Fruit fly (Drosophila melanogaster) whole organism, embryonic: ENCODE results near the gene Nadsyn.

Experiments
- Ada2b ChIP-seq: fragments of 200-800 bp; sonication (Bioruptor generic); IDR thresholded peaks from 2 replicates; pipeline ENCODE4 v1.3.6; 2022; ENCODE audit warnings: missing biosample characterization, missing genetic modification characterization
- BEAF-32 ChIP-seq: fragments of 200-800 bp; sonication (Bioruptor generic); optimal IDR thresholded peaks from 3 replicates; lab custom pipeline; 2017; ENCODE audit warnings: missing biosample characterization, missing genetic modification characterization, mild to moderate bottlenecking, moderate library complexity, missing genetic modification reagents
- Blimp-1 ChIP-seq: fragments of 200-800 bp; sonication (Bioruptor generic); optimal IDR thresholded peaks from 3 replicates; lab custom pipeline; 2018; ENCODE audit warnings: missing biosample characterization, missing genetic modification characterization, mild to moderate bottlenecking, moderate library complexity, missing genetic modification reagents
- BtbVII ChIP-seq: fragments of 200-800 bp; sonication (Bioruptor generic); optimal IDR thresholded peaks from 3 replicates; lab custom pipeline; 2017; ENCODE audit warnings: missing biosample characterization, mild to moderate bottlenecking, missing genetic modification characterization
- CG10209 ChIP-seq: fragments of 200-800 bp; sonication (Bioruptor generic); optimal IDR thresholded peaks from 3 replicates; lab custom pipeline; 2017; ENCODE audit warnings: missing biosample characterization, mild to moderate bottlenecking, missing genetic modification characterization, missing genetic modification reagents
- CG10565 ChIP-seq: fragments of 200-800 bp; sonication (Bioruptor generic); optimal IDR thresholded peaks from 3 replicates; lab custom pipeline; 2016; ENCODE audit warnings: missing biosample characterization, mild to moderate bottlenecking, missing genetic modification characterization
- CG10979 ChIP-seq: fragments of 200-800 bp; sonication (Bioruptor generic); optimal IDR thresholded peaks from 2 replicates; lab custom pipeline; 2018; ENCODE audit warnings: missing biosample characterization, mild to moderate bottlenecking, missing genetic modification characterization, moderate library complexity
- CG12659 ChIP-seq: fragments of 200-800 bp; sonication (Bioruptor generic); optimal IDR thresholded peaks from 3 replicates; lab custom pipeline; 2017; ENCODE audit warnings: mild to moderate bottlenecking, missing biosample characterization, missing genetic modification reagents, missing genetic modification characterization
- CG13296 ChIP-seq: fragments of 200-800 bp; sonication (Bioruptor generic); optimal IDR thresholded peaks from 3 replicates; lab custom pipeline; 2018; ENCODE audit warnings: missing biosample characterization, mild to moderate bottlenecking, missing genetic modification characterization
- CG14710 ChIP-seq: fragments of 200-800 bp; sonication (Bioruptor generic); optimal IDR thresholded peaks from 3 replicates; lab custom pipeline; 2019; ENCODE audit warnings: missing biosample characterization, mild to moderate bottlenecking, missing genetic modification characterization, moderate library complexity
- CG15073 ChIP-seq: fragments of 200-800 bp; sonication (Bioruptor generic); optimal IDR thresholded peaks from 2 replicates; lab custom pipeline; 2016; ENCODE audit warnings: missing biosample characterization, missing genetic modification characterization
- CG17829 ChIP-seq: fragments of 200-800 bp; optimal IDR thresholded peaks from 2 replicates; lab custom pipeline; 2019; ENCODE audit warnings: missing biosample characterization, mild to moderate bottlenecking, missing genetic modification characterization, moderate library complexity
- CG18476 ChIP-seq: fragments of 200-800 bp; sonication (Bioruptor generic); optimal IDR thresholded peaks from 2 replicates; lab custom pipeline; 2016; ENCODE audit warnings: missing biosample characterization, mild to moderate bottlenecking, missing genetic modification characterization
- CG31388 ChIP-seq: fragments of 200-800 bp; sonication (Bioruptor generic); optimal IDR thresholded peaks from 2 replicates; lab custom pipeline; 2016; ENCODE audit warnings: missing biosample characterization, missing genetic modification characterization
- CG3281 ChIP-seq: fragments of 200-800 bp; sonication (Bioruptor generic); optimal IDR thresholded peaks from 3 replicates; lab custom pipeline; 2017; ENCODE audit warnings: missing biosample characterization, mild to moderate bottlenecking, missing genetic modification characterization
- CG43689 ChIP-seq: fragments of 200-800 bp; sonication (Bioruptor generic); IDR thresholded peaks from 2 replicates; pipeline ENCODE4 v1.3.6; 2022; ENCODE audit warnings: missing biosample characterization, missing genetic modification characterization
- CG6765 ChIP-seq: fragments of 200-800 bp; sonication (Bioruptor generic); optimal IDR thresholded peaks from 3 replicates; lab custom pipeline; 2017; ENCODE audit warnings: missing biosample characterization, mild to moderate bottlenecking, missing genetic modification characterization
- CG8281 ChIP-seq: fragments of 200-800 bp; sonication (Bioruptor generic); optimal IDR thresholded peaks from 2 replicates; lab custom pipeline; 2018; ENCODE audit warnings: missing biosample characterization, mild to moderate bottlenecking, missing genetic modification characterization, moderate library complexity
- CG9437 ChIP-seq: fragments of 200-800 bp; sonication (Bioruptor generic); optimal IDR thresholded peaks from 2 replicates; lab custom pipeline; 2018; ENCODE audit warnings: missing biosample characterization, mild to moderate bottlenecking, missing genetic modification characterization
- CG9797 ChIP-seq: fragments of 200-800 bp; sonication (Bioruptor generic); optimal IDR thresholded peaks from 3 replicates; lab custom pipeline; 2018; ENCODE audit warnings: missing biosample characterization, mild to moderate bottlenecking, missing genetic modification characterization
- CG9932 ChIP-seq: fragments of 200-800 bp; sonication (Bioruptor generic); IDR thresholded peaks from 2 replicates; pipeline ENCODE4 v1.3.6; 2022; ENCODE audit warnings: missing biosample characterization, missing genetic modification characterization
- H15 ChIP-seq: fragments of 200-800 bp; sonication (Bioruptor generic); IDR thresholded peaks from 3 replicates; pipeline ENCODE4 v1.3.6; 2022; ENCODE audit warnings: missing biosample characterization, missing genetic modification characterization
- HmgZ ChIP-seq: fragments of 200-800 bp; sonication (Bioruptor generic); optimal IDR thresholded peaks from 2 replicates; lab custom pipeline; 2018; ENCODE audit warnings: missing biosample characterization, mild to moderate bottlenecking, missing genetic modification characterization
- Kr ChIP-seq: fragments of 200-800 bp; sonication (Bioruptor generic); optimal IDR thresholded peaks from 2 replicates; lab custom pipeline; 2017; ENCODE audit warnings: missing biosample characterization, mild to moderate bottlenecking, missing genetic modification characterization
- YL-1 ChIP-seq: fragments of 200-800 bp; sonication (Bioruptor generic); optimal IDR thresholded peaks from 3 replicates; lab custom pipeline; 2017; ENCODE audit warnings: missing biosample characterization, mild to moderate bottlenecking, missing genetic modification characterization
- ase ChIP-seq: fragments of 200-800 bp; sonication (Bioruptor generic); IDR thresholded peaks from 3 replicates; pipeline ENCODE4 v1.3.6; 2022; ENCODE audit warnings: missing biosample characterization, missing genetic modification characterization
- az2 ChIP-seq: fragments of 200-800 bp; sonication (Bioruptor generic); optimal IDR thresholded peaks from 3 replicates; lab custom pipeline; 2016; ENCODE audit warnings: missing biosample characterization, missing genetic modification characterization
- bcd ChIP-seq: fragments of 200-800 bp; sonication (Bioruptor generic); optimal IDR thresholded peaks from 2 replicates; lab custom pipeline; 2017; ENCODE audit warnings: missing biosample characterization, mild to moderate bottlenecking, missing genetic modification characterization
- bsh ChIP-seq, 2 experiments: fragments of 200-800 bp; sonication (Bioruptor generic); optimal IDR thresholded peaks; 2 replicates each; lab custom pipeline; 2017 to 2018; ENCODE audit warnings: mild to moderate bottlenecking in 2 of 2, missing biosample characterization in 2 of 2, missing genetic modification characterization in 2 of 2, moderate library complexity in 1 of 2
- caup ChIP-seq: fragments of 200-800 bp; sonication (Bioruptor generic); optimal IDR thresholded peaks from 3 replicates; lab custom pipeline; 2017; ENCODE audit warnings: missing biosample characterization, mild to moderate bottlenecking, missing genetic modification characterization, moderate library complexity; ENCODE audit not compliant: severe bottlenecking
- fd96Cb ChIP-seq: fragments of 200-800 bp; sonication (Bioruptor generic); optimal IDR thresholded peaks from 2 replicates; lab custom pipeline; 2018; ENCODE audit warnings: missing biosample characterization, mild to moderate bottlenecking, missing genetic modification characterization, moderate library complexity
- gce ChIP-seq: fragments of 200-800 bp; sonication (Bioruptor generic); IDR thresholded peaks from 3 replicates; pipeline ENCODE4 v1.3.6; 2022; ENCODE audit warnings: missing biosample characterization, missing genetic modification characterization
- gsb ChIP-seq: fragments of 200-800 bp; sonication (Bioruptor generic); IDR thresholded peaks from 2 replicates; pipeline ENCODE4 v1.3.6; 2022; ENCODE audit warnings: missing biosample characterization, missing genetic modification characterization
- nau ChIP-seq: fragments of 200-800 bp; sonication (Bioruptor generic); optimal IDR thresholded peaks from 3 replicates; lab custom pipeline; 2017; ENCODE audit warnings: missing biosample characterization, mild to moderate bottlenecking, missing genetic modification characterization, missing genetic modification reagents
- nom ChIP-seq: fragments of 200-800 bp; sonication (Bioruptor generic); optimal IDR thresholded peaks from 2 replicates; lab custom pipeline; 2017; ENCODE audit warnings: missing biosample characterization, missing genetic modification characterization, mild to moderate bottlenecking, moderate library complexity, missing genetic modification reagents
- otp ChIP-seq: fragments of 200-800 bp; sonication (Bioruptor generic); IDR thresholded peaks from 3 replicates; pipeline ENCODE4, ENCODE4 v1.3.6; 2022; ENCODE audit warnings: missing biosample characterization, missing genetic modification characterization
- p53 ChIP-seq: fragments of 200-800 bp; sonication (Bioruptor generic); optimal IDR thresholded peaks from 2 replicates; lab custom pipeline; 2016; ENCODE audit warnings: missing biosample characterization, missing genetic modification characterization
- sd ChIP-seq: fragments of 200-800 bp; sonication (Bioruptor generic); optimal IDR thresholded peaks from 3 replicates; lab custom pipeline; 2018; ENCODE audit warnings: missing biosample characterization, mild to moderate bottlenecking, missing genetic modification characterization, moderate library complexity
- slbo ChIP-seq: fragments of 200-800 bp; sonication (Bioruptor generic); IDR thresholded peaks from 2 replicates; pipeline ENCODE4 v1.3.6; 2022; ENCODE audit warnings: missing biosample characterization, missing genetic modification characterization
- sna ChIP-seq: fragments of 200-800 bp; sonication (Bioruptor generic); IDR thresholded peaks from 2 replicates; pipeline ENCODE4 v1.3.6; 2022; ENCODE audit warnings: missing biosample characterization, missing genetic modification characterization; ENCODE audit not compliant: partially characterized antibody
- sob ChIP-seq: fragments of 200-800 bp; sonication (Bioruptor generic); IDR thresholded peaks from 2 replicates; pipeline ENCODE4 v1.3.6; 2022; ENCODE audit warnings: missing biosample characterization, missing genetic modification characterization
- tll ChIP-seq, 2 experiments: fragments of 200-800 bp in 1 of 2; fragments of >200 bp in 1 of 2; sonication (Bioruptor generic) in 1 of 2; optimal IDR thresholded peaks; 2 replicates each; lab custom pipeline; 2017 to 2019; ENCODE audit warnings: missing biosample characterization in 2 of 2, missing genetic modification characterization in 2 of 2, mild to moderate bottlenecking in 1 of 2, moderate library complexity in 1 of 2
- tna ChIP-seq: fragments of 200-800 bp; sonication (Bioruptor generic); IDR thresholded peaks from 2 replicates; pipeline ENCODE4 v1.3.6; 2022; ENCODE audit warnings: missing biosample characterization, missing genetic modification characterization; ENCODE audit not compliant: partially characterized antibody
- tx ChIP-seq: fragments of 200-800 bp; sonication (Bioruptor generic); optimal IDR thresholded peaks from 2 replicates; lab custom pipeline; 2016; ENCODE audit warnings: missing biosample characterization, missing genetic modification characterization
- vvl ChIP-seq: fragments of 200-800 bp; sonication (Bioruptor generic); IDR thresholded peaks from 2 replicates; pipeline ENCODE4 v1.3.6; 2022; ENCODE audit warnings: missing biosample characterization, missing genetic modification characterization
- zen ChIP-seq: fragments of 200-800 bp; sonication (Bioruptor generic); optimal IDR thresholded peaks from 3 replicates; lab custom pipeline; 2018; ENCODE audit warnings: missing biosample characterization, mild to moderate bottlenecking, missing genetic modification characterization, moderate library complexity
- zfh1 ChIP-seq: fragments of 200-800 bp; sonication (Bioruptor generic); IDR thresholded peaks from 3 replicates; pipeline ENCODE4 v1.3.6; 2022; ENCODE audit warnings: missing biosample characterization, missing genetic modification characterization

Gene Nadsyn

dm6 chrX:13764397-13765119 is 46.5 kb upstream of the Nadsyn start (continued):
- TF ChIP-seq Kr (GFP tag; lab: Kevin White, UChicago): no peak
- peak; percentile 33; the same call in 1 of the 3 replicates for TF ChIP-seq ase (GFP tag; lab: Robert Waterston, UW)
- peak; percentile 34 for TF ChIP-seq CG14710 (tag; lab: Kevin White, UChicago)
- peak; percentile 39 for TF ChIP-seq CG13296 (GFP tag; lab: Kevin White, UChicago)
- TF ChIP-seq vvl (GFP tag; lab: Robert Waterston, UW): 0 out of 2 replicates have a peak, but pooled peaks have one; percentile 57
- TF ChIP-seq Blimp-1: peak; percentile 61
- TF ChIP-seq CG9437 (GFP tag; lab: Kevin White, UChicago): peak; percentile 39
- peak; percentile 38 for TF ChIP-seq CG12659 (GFP tag; lab: Kevin White, UChicago)
- TF ChIP-seq nom (GFP tag; lab: Kevin White, UChicago): no peak
- TF ChIP-seq Ada2b: peak; percentile 35; the same call in 1 of the 2 replicates
- TF ChIP-seq CG10209 (GFP tag; lab: Kevin White, UChicago): peak; percentile 43
- TF ChIP-seq otp (GFP tag; lab: Robert Waterston, UW): peak; percentile 46; the same call in 1 of the 3 replicates
- no peak for TF ChIP-seq CG10565 (GFP tag; lab: Kevin White, UChicago)
- TF ChIP-seq CG8281 (tag; lab: Kevin White, UChicago): peak; percentile 9
- 0 out of 2 replicates have a peak, but pooled peaks have one; percentile 14 for TF ChIP-seq slbo
- no peak for TF ChIP-seq YL-1 (GFP tag; lab: Kevin White, UChicago)
- TF ChIP-seq CG10979 (tag; lab: Kevin White, UChicago): peak; percentile 53
- peak; percentile 40 for TF ChIP-seq CG3281
- TF ChIP-seq CG15073 (GFP tag; lab: Kevin White, UChicago): no peak
- TF ChIP-seq HmgZ (tag; lab: Kevin White, UChicago): peak; percentile 8
- TF ChIP-seq nau: no peak
- TF ChIP-seq sd (tag; lab: Kevin White, UChicago): peak; percentile 41
- peak in 1 of 2 experiments; percentile 65 for TF ChIP-seq bsh (GFP tag; optimal IDR thresholded peaks at IDR 0.05; lab: Kevin White, UChicago)
- TF ChIP-seq fd96Cb (tag; lab: Kevin White, UChicago): peak; percentile 50
- TF ChIP-seq tx (GFP tag; lab: Kevin White, UChicago): no peak
- no peak for TF ChIP-seq CG9932 (GFP tag; lab: Robert Waterston, UW)
- TF ChIP-seq az2 (GFP tag; lab: Kevin White, UChicago): peak; percentile 47
- no peak for TF ChIP-seq tll (GFP tag; optimal IDR thresholded peaks at IDR 0.05; lab: Kevin White, UChicago)
- TF ChIP-seq CG6765 (GFP tag; lab: Kevin White, UChicago): no peak
- no peak for TF ChIP-seq CG43689 (GFP tag; lab: Robert Waterston, UW)
- TF ChIP-seq bcd (GFP tag; lab: Kevin White, UChicago): peak; percentile 13
- TF ChIP-seq caup (GFP tag; lab: Kevin White, UChicago): peak; percentile 41
- 0 out of 2 replicates have a peak, but pooled peaks have one; percentile 62 for TF ChIP-seq sob (GFP tag; lab: Robert Waterston, UW)
- TF ChIP-seq p53: no peak
- no peak for TF ChIP-seq gsb (GFP tag; lab: Robert Waterston, UW)
- no peak for TF ChIP-seq tna (GFP tag; lab: Robert Waterston, UW)
- peak; percentile 40 for TF ChIP-seq BtbVII (GFP tag; lab: Kevin White, UChicago)
- TF ChIP-seq gce (GFP tag; lab: Robert Waterston, UW): no peak
- TF ChIP-seq H15 (GFP tag; lab: Robert Waterston, UW): 0 out of 3 replicates have a peak, but pooled peaks have one; percentile 29
- no peak for TF ChIP-seq BEAF-32
- no peak for TF ChIP-seq CG31388 (GFP tag; lab: Kevin White, UChicago)
- TF ChIP-seq CG17829 (tag; lab: Kevin White, UChicago): peak; percentile 42
- no peak for TF ChIP-seq CG9797 (GFP tag; lab: Kevin White, UChicago)
- TF ChIP-seq zfh1 (GFP tag; lab: Robert Waterston, UW): 0 out of 3 replicates have a peak, but pooled peaks have one; percentile 5
- TF ChIP-seq sna (GFP tag; lab: Robert Waterston, UW): no peak
- TF ChIP-seq CG18476: peak; percentile 11
- no peak for TF ChIP-seq zen
